Worm (Caenorhabditis elegans): ENCODE measurements around the gene mtl-2.
A peak's percentile ranks its signal among the peaks of the same experiment; 100 is the strongest.

- TF ChIP-seq med-1 (GFP tag; optimal IDR thresholded peaks at IDR 0.05; ENCODE audit: insufficient read depth) (no peak), flt-1 (GFP tag; IDR thresholded peaks at IDR 0.05) (0 out of 2 replicates have a peak, but pooled peaks have one; percentile 18), klf-2 (GFP tag; conservative IDR thresholded peaks at IDR 0.05) (no peak)
These were observed 7.0 kb downstream of the mtl-2 start for ce11 chrV:14011427-14011826.
